Fruit fly (Drosophila melanogaster): ENCODE measurements around the gene CG14416.

Gene CG14416

DNA sequence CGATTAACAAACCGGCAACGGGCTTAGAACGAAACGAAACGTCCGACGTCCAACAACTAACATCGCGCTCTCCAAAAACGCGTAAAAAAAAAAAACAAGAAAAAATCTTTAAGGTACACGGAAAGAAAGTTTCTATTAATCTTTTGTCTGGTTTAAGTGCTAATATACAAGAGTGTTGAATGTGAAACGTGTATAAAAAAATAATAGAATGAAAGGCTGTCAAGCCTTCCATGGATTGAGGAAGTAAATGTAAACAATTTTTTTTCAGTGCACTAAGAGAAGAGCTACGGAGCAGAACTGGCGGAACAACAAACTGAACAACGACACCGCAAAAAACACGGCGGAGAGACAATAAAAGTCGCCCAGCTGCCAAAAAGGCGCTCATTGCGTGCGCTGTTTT lies 47.1 kb upstream of the CG14416 start, which contains the start of gene CG3588 (continued):
- TF ChIP-seq lola (GFP tag; optimal IDR thresholded peaks at IDR 0.05) (no peak), ham (GFP tag; IDR thresholded peaks at IDR 0.05) (no peak), nom (GFP tag; optimal IDR thresholded peaks at IDR 0.05) (no peak), BtbVII (GFP tag; optimal IDR thresholded peaks at IDR 0.05) (peak; percentile 60), klu (GFP tag; IDR thresholded peaks at IDR 0.05) (peak; percentile 69), Ets65A (GFP tag) (peak; percentile 82), CG3407 (GFP tag; optimal IDR thresholded peaks at IDR 0.05) (no peak), Blimp-1 (GFP tag; optimal IDR thresholded peaks at IDR 0.05) (peak; percentile 46), Jarid2 (GFP tag; optimal IDR thresholded peaks at IDR 0.05) (peak; percentile 28), Nf-YA (GFP tag; IDR thresholded peaks at IDR 0.05) (0 out of 2 replicates have a peak, but pooled peaks have one; percentile 19), HLHmδ (GFP tag; optimal IDR thresholded peaks at IDR 0.05) (no peak), GATAe (GFP tag; conservative IDR thresholded peaks at IDR 0.05) (no peak)

dm6 chrX:2918551-2918950 lies 45.9 kb upstream of the CG14416 start:
- TF ChIP-seq tgo (GFP tag; IDR thresholded peaks at IDR 0.05) (no peak), Kr (GFP tag; optimal IDR thresholded peaks at IDR 0.05) (no peak), cas (GFP tag; IDR thresholded peaks at IDR 0.05) (no peak), vvl (GFP tag; IDR thresholded peaks at IDR 0.05) (0 out of 2 replicates have a peak, but pooled peaks have one; percentile 27), Bgb (GFP tag; IDR thresholded peaks at IDR 0.05; ENCODE audit: partially characterized antibody) (no peak), aop (GFP tag; IDR thresholded peaks at IDR 0.05) (no peak), crol (GFP tag; IDR thresholded peaks at IDR 0.05) (peak; percentile 83), seq (GFP tag; IDR thresholded peaks at IDR 0.05) (no peak), CG3995 (GFP tag; optimal IDR thresholded peaks at IDR 0.05) (no peak), CG13775 (GFP tag; optimal IDR thresholded peaks at IDR 0.05) (no peak), CG2678 (tag; optimal IDR thresholded peaks at IDR 0.05) (no peak), unc-4 (GFP tag; IDR thresholded peaks at IDR 0.05; ENCODE audit: partially characterized antibody) (no peak), CG13894 (tag; optimal IDR thresholded peaks at IDR 0.05) (peak; percentile 36), Jarid2 (GFP tag; optimal IDR thresholded peaks at IDR 0.05) (no peak), CG32772 (GFP tag; IDR thresholded peaks at IDR 0.05) (0 out of 2 replicates have a peak, but pooled peaks have one; percentile 33), slou (GFP tag; optimal IDR thresholded peaks at IDR 0.05) (no peak), CG32532 (GFP tag; IDR thresholded peaks at IDR 0.05) (0 out of 2 replicates have a peak, but pooled peaks have one; percentile 25), CG6175 (GFP tag; IDR thresholded peaks at IDR 0.05) (peak; percentile 71; the same call in 2 of the 3 replicates), ttk (GFP tag; IDR thresholded peaks at IDR 0.05) (peak; percentile 42; the same call in 1 of the 2 replicates), CG12219 (GFP tag; optimal IDR thresholded peaks at IDR 0.05) (no peak), run (tag; optimal IDR thresholded peaks at IDR 0.05) (no peak), CG10462 (GFP tag; optimal IDR thresholded peaks at IDR 0.05) (no peak), crc (GFP tag; optimal IDR thresholded peaks at IDR 0.05) (no peak), sqz (GFP tag; optimal IDR thresholded peaks at IDR 0.05) (peak; percentile 59), az2 (GFP tag; optimal IDR thresholded peaks at IDR 0.05) (no peak), slbo (GFP tag; IDR thresholded peaks at IDR 0.05) (peak; percentile 23; the same call in 1 of the 2 replicates), sd (tag; optimal IDR thresholded peaks at IDR 0.05) (peak; percentile 46), klu (GFP tag; IDR thresholded peaks at IDR 0.05) (peak; percentile 74)

dm6 chrX:2915108-2915507 lies 42.5 kb upstream of the CG14416 start:
- TF ChIP-seq CG6683 (GFP tag; optimal IDR thresholded peaks at IDR 0.05) (no peak), CG11247 (GFP tag; IDR thresholded peaks at IDR 0.05) (0 out of 2 replicates have a peak, but pooled peaks have one; percentile 10), CTCF (GFP tag; optimal IDR thresholded peaks at IDR 0.05) (peak; percentile 77)
